Worm (Caenorhabditis elegans) whole organism, early embryonic: Measurements from ENCODE around the gene F14H3.4.

Experiments used
- B0310.2 ChIP-seq: sonication (generic microtip); optimal IDR thresholded peaks from 2 replicates; lab custom pipeline; 2016; ENCODE audit warnings: mild to moderate bottlenecking, missing genetic modification characterization, missing compliant biosample characterization
- F13C5.2 ChIP-seq: sonication (generic microtip); optimal IDR thresholded peaks from 2 replicates; lab custom pipeline; 2017; ENCODE audit warnings: mild to moderate bottlenecking, missing genetic modification characterization, inconsistent platforms, missing compliant biosample characterization
- aly-1 ChIP-seq: sonication (generic microtip); optimal IDR thresholded peaks from 2 replicates; lab custom pipeline; 2016; ENCODE audit warnings: missing genetic modification characterization, missing compliant biosample characterization
- ama-1 ChIP-seq: fragments of 150-350 bp; optimal IDR thresholded peaks from 2 replicates; lab custom pipeline; 2014
- ceh-13 ChIP-seq: fragments of 200-800 bp; sonication (Bioruptor generic); optimal IDR thresholded peaks from 2 replicates; lab custom pipeline; 2018; ENCODE audit warnings: mild to moderate bottlenecking, missing genetic modification characterization, missing compliant biosample characterization
- ceh-36 ChIP-seq: sonication (generic microtip); optimal IDR thresholded peaks from 2 replicates; lab custom pipeline; 2016; ENCODE audit warnings: missing genetic modification characterization, inconsistent platforms, missing compliant biosample characterization
- ets-7 ChIP-seq: sonication (generic microtip); optimal IDR thresholded peaks from 2 replicates; lab custom pipeline; 2016; ENCODE audit warnings: missing genotype, missing genetic modification characterization, missing compliant biosample characterization
- flt-1 ChIP-seq: fragments of 200-800 bp; sonication (Bioruptor generic); IDR thresholded peaks from 2 replicates; pipeline ENCODE4 v1.3.6; 2022; ENCODE audit warnings: missing genetic modification characterization, missing compliant biosample characterization
- hmbx-1 ChIP-seq: sonication (generic microtip); optimal IDR thresholded peaks from 2 replicates; lab custom pipeline; 2016; ENCODE audit warnings: mild to moderate bottlenecking, missing genetic modification characterization, missing compliant biosample characterization
- hmg-4 ChIP-seq: fragments of 200-800 bp; sonication (Bioruptor generic); optimal IDR thresholded peaks from 2 replicates; lab custom pipeline; 2018; ENCODE audit warnings: mild to moderate bottlenecking, missing genetic modification characterization, missing compliant biosample characterization
- hnd-1 ChIP-seq: sonication (generic microtip); optimal IDR thresholded peaks from 2 replicates; lab custom pipeline; 2016; ENCODE audit warnings: missing genetic modification characterization, missing compliant biosample characterization
- pes-1 ChIP-seq: fragments of 200-800 bp; sonication (Bioruptor generic); IDR thresholded peaks from 2 replicates; pipeline ENCODE4 v1.3.6; 2022; ENCODE audit warnings: missing genetic modification reagents, missing genetic modification characterization, missing compliant biosample characterization
- scrt-1 ChIP-seq: fragments of 200-800 bp; sonication (Bioruptor generic); IDR thresholded peaks from 2 replicates; pipeline ENCODE4 v1.3.6; 2022; ENCODE audit warnings: missing genetic modification characterization, missing compliant biosample characterization
- sea-1 ChIP-seq: fragments of 200-800 bp; sonication (Bioruptor generic); conservative IDR thresholded peaks from 2 replicates; pipeline ENCODE4 v1.3.6; 2022; ENCODE audit warnings: missing genetic modification characterization, missing compliant biosample characterization
- tbx-11 ChIP-seq: fragments of 200-800 bp; sonication (Bioruptor generic); IDR thresholded peaks from 2 replicates; pipeline ENCODE4 v1.3.6; 2022; ENCODE audit warnings: missing genetic modification characterization, missing compliant biosample characterization
- tbx-37 ChIP-seq: fragments of 200-800 bp; sonication (Bioruptor generic); conservative IDR thresholded peaks from 2 replicates; pipeline ENCODE4 v1.3.6; 2022; ENCODE audit warnings: missing genetic modification reagents, missing genetic modification characterization, missing compliant biosample characterization
- tra-4 ChIP-seq: sonication (generic microtip); optimal IDR thresholded peaks from 2 replicates; lab custom pipeline; 2017; ENCODE audit warnings: missing genetic modification characterization, missing compliant biosample characterization

F14H3.4 gene

ce11 chrV:16049177-16049576, 5.7 kb downstream of the F14H3.4 start, which contains the start of gene best-12:
Gene best-12, plus strand, starts transcription at chrV:16049477.
- TF ChIP-seq scrt-1 (GFP tag; lab: Robert Waterston, UW) (no peak), sea-1 (no peak), hmg-4 (GFP tag; lab: Kevin White, UChicago) (no peak), flt-1 (GFP tag; lab: Robert Waterston, UW) (no peak), tbx-37 (no peak), B0310.2 (no peak), ets-7 (tag; lab: Kevin White, UChicago) (no peak), aly-1 (tag; lab: Kevin White, UChicago) (no peak), tbx-11 (GFP tag; lab: Robert Waterston, UW) (no peak)

ce11 chrV:16047508-16047907, 7.4 kb downstream of the F14H3.4 start, which contains the start of gene str-198:
Gene str-198, plus strand, starts transcription at chrV:16047808.
- TF ChIP-seq tra-4 (no peak), tbx-37 (no peak), flt-1 (GFP tag; lab: Robert Waterston, UW) (no peak), aly-1 (tag; lab: Kevin White, UChicago) (no peak), ama-1 (no peak), scrt-1 (GFP tag; lab: Robert Waterston, UW) (no peak), ceh-36 (no peak), hmbx-1 (tag; lab: Kevin White, UChicago) (no peak), B0310.2 (no peak), ets-7 (tag; lab: Kevin White, UChicago) (no peak), hnd-1 (tag; lab: Kevin White, UChicago) (no peak), hmg-4 (GFP tag; lab: Kevin White, UChicago) (no peak), pes-1 (GFP tag; lab: Robert Waterston, UW) (no peak)

ce11 chrV:16047052-16047451, 7.8 kb downstream of the F14H3.4 start:
- TF ChIP-seq ets-7 (tag; lab: Kevin White, UChicago) (no peak), tbx-11 (GFP tag; lab: Robert Waterston, UW) (0 out of 2 replicates have a peak, but pooled peaks have one; percentile 7)

ce11 chrV:16046573-16046972, 8.3 kb downstream of the F14H3.4 start, which contains the start of gene ZK285.2:
Gene ZK285.2, plus strand, starts transcription at chrV:16046873.
- no peak for TF ChIP-seq tbx-37
- no peak for TF ChIP-seq ama-1
- no peak for TF ChIP-seq tra-4
- no peak for TF ChIP-seq hmbx-1 (tag; lab: Kevin White, UChicago)
- no peak for TF ChIP-seq scrt-1 (GFP tag; lab: Robert Waterston, UW)
- TF ChIP-seq pes-1 (GFP tag; lab: Robert Waterston, UW) = no peak
- no peak for TF ChIP-seq sea-1
- TF ChIP-seq hnd-1 (tag; lab: Kevin White, UChicago) = no peak
- no peak for TF ChIP-seq B0310.2
- no peak for TF ChIP-seq tbx-11 (GFP tag; lab: Robert Waterston, UW)
- no peak for TF ChIP-seq hmg-4 (GFP tag; lab: Kevin White, UChicago)
- TF ChIP-seq aly-1 (tag; lab: Kevin White, UChicago) = no peak
- no peak for TF ChIP-seq ets-7 (tag; lab: Kevin White, UChicago)
- TF ChIP-seq ceh-36 = no peak
- TF ChIP-seq ceh-13 (GFP tag; lab: Kevin White, UChicago) = no peak
- TF ChIP-seq flt-1 (GFP tag; lab: Robert Waterston, UW) = no peak
- no peak for TF ChIP-seq F13C5.2 (tag; lab: Kevin White, UChicago)

ce11 chrV:16045837-16046236, 9.0 kb downstream of the F14H3.4 start, which contains the start of gene T10C6.15:
Gene T10C6.15, minus strand, starts transcription at chrV:16045940.
- no peak for TF ChIP-seq ceh-36
- no peak for TF ChIP-seq ets-7 (tag; lab: Kevin White, UChicago)
- TF ChIP-seq hmg-4 (GFP tag; lab: Kevin White, UChicago) = no peak
- TF ChIP-seq ceh-13 (GFP tag; lab: Kevin White, UChicago) = no peak
- no peak for TF ChIP-seq B0310.2
- TF ChIP-seq hmbx-1 (tag; lab: Kevin White, UChicago) = no peak
- no peak for TF ChIP-seq scrt-1 (GFP tag; lab: Robert Waterston, UW)
- TF ChIP-seq pes-1 (GFP tag; lab: Robert Waterston, UW) = no peak
- no peak for TF ChIP-seq tbx-11 (GFP tag; lab: Robert Waterston, UW)
- no peak for TF ChIP-seq hnd-1 (tag; lab: Kevin White, UChicago)
- no peak for TF ChIP-seq tbx-37
- no peak for TF ChIP-seq ama-1
- no peak for TF ChIP-seq F13C5.2 (tag; lab: Kevin White, UChicago)
- no peak for TF ChIP-seq sea-1
- no peak for TF ChIP-seq tra-4
- TF ChIP-seq aly-1 (tag; lab: Kevin White, UChicago) = no peak

ce11 chrV:16043686-16044085, 11.2 kb downstream of the F14H3.4 start:
- TF ChIP-seq hmbx-1 (tag; lab: Kevin White, UChicago) (no peak), F13C5.2 (tag; lab: Kevin White, UChicago) (no peak), tbx-37 (no peak), ets-7 (tag; lab: Kevin White, UChicago) (no peak), sea-1 (no peak), hmg-4 (GFP tag; lab: Kevin White, UChicago) (no peak), aly-1 (tag; lab: Kevin White, UChicago) (no peak), ceh-13 (GFP tag; lab: Kevin White, UChicago) (no peak), tra-4 (no peak), ceh-36 (no peak), flt-1 (GFP tag; lab: Robert Waterston, UW) (no peak), B0310.2 (no peak), ama-1 (no peak), hnd-1 (tag; lab: Kevin White, UChicago) (no peak), tbx-11 (GFP tag; lab: Robert Waterston, UW) (no peak)

ce11 chrV:16042743-16043014, 12.2 kb downstream of the F14H3.4 start:
- TF ChIP-seq sea-1 = no peak
- peak; percentile 81 for TF ChIP-seq aly-1 (tag; lab: Kevin White, UChicago)
- TF ChIP-seq tbx-11 (GFP tag; lab: Robert Waterston, UW) = 0 out of 2 replicates have a peak, but pooled peaks have one; percentile 1
- TF ChIP-seq ama-1 = peak; percentile 83
- TF ChIP-seq B0310.2 = peak; percentile 32
- no peak for TF ChIP-seq scrt-1 (GFP tag; lab: Robert Waterston, UW)
- TF ChIP-seq ceh-36 = peak; percentile 3
